Fruit fly (Drosophila melanogaster): ENCODE measurements around the gene NK7.1.
A peak's percentile ranks its signal among the peaks of the same experiment; 100 is the strongest.

NK7.1 gene

DNA sequence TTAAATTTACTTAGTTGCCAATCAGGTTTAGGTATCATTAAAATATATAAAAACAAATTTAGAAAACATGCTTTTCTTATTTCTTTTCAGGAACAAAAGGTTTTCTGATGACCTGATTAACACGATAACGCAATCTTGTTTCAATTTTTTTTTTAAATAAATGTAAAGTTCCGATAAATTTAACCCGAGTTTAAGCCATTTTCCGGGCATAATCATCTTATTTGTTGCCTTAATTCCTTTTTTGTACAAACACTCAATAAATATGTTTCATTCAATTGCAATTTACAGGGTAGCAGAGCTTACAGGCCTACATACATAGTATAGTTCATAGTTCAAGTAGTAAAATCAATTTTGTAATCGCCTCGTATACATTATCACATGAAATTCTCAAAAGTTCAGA lies 43.2 kb downstream of the NK7.1 start:
- TF ChIP-seq kay (GFP tag; ENCODE audit: borderline replicate concordance): peak; percentile 56
- TF ChIP-seq cnc (optimal IDR thresholded peaks at IDR 0.05): no peak

DNA sequence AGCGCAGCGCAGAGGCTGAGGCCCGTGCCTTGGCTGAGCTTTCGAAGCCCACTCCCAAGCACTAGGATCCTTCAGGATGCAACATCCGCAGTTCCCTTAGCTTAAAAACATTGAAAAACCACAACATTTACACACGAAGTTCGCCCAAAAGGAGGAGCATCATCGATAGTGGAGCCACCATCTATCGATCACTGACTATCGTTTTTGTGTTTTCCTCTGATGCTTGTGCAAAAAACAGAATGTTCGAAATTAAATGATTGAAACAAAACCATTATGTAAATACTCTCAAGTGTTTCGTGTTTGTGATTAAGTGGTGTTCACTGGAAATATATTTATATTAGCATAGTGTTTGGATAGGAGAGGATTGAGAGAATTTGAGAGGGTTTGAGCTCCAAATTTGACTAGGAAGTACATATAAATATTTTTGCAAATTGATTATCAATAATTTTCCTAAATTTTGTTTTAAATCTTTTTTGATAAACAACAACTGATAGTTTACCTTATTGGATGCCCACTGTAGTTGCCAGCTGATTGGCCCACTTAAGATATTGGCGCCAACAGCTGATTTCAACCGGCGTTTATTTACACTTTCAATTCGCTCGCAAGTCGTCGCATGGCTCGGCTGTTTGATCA lies 45.2 kb downstream of the NK7.1 start, which contains the start of gene spn-B:
TSS of gene spn-B (plus strand) at position 580 of the 633 bp plus-strand sequence.
- TF ChIP-seq Mnt (GFP tag; optimal IDR thresholded peaks at IDR 0.05) (peak; percentile 57), cnc (optimal IDR thresholded peaks at IDR 0.05) (no peak), CG7045 (GFP tag; optimal IDR thresholded peaks at IDR 0.05) (peak; percentile 55), pad (GFP tag; optimal IDR thresholded peaks at IDR 0.05) (peak; percentile 56), CG1620 (GFP tag; optimal IDR thresholded peaks at IDR 0.05) (peak; percentile 40), bab1 (GFP tag; optimal IDR thresholded peaks at IDR 0.05) (peak; percentile 77), CG14711 (tag; optimal IDR thresholded peaks at IDR 0.05) (peak; percentile 52), toe (GFP tag; optimal IDR thresholded peaks at IDR 0.05) (peak; percentile 64), tj (GFP tag; optimal IDR thresholded peaks at IDR 0.05) (peak; percentile 47), cic (GFP tag; optimal IDR thresholded peaks at IDR 0.05) (peak; percentile 66), ovo (GFP tag; optimal IDR thresholded peaks at IDR 0.05) (no peak), kay (GFP tag; ENCODE audit: borderline replicate concordance) (peak; percentile 32), Hr96 (GFP tag; optimal IDR thresholded peaks at IDR 0.05) (peak; percentile 69), Clk (GFP tag; optimal IDR thresholded peaks at IDR 0.05) (no peak), CG33017 (tag; optimal IDR thresholded peaks at IDR 0.05) (peak; percentile 53), Crg-1 (GFP tag; optimal IDR thresholded peaks at IDR 0.05) (peak; percentile 31), CG12768 (GFP tag; optimal IDR thresholded peaks at IDR 0.05) (peak; percentile 70), CG11617 (GFP tag; optimal IDR thresholded peaks at IDR 0.05) (peak; percentile 81), CG5204 (GFP tag; optimal IDR thresholded peaks at IDR 0.05) (peak; percentile 63), CG7101 (tag; optimal IDR thresholded peaks at IDR 0.05) (peak; percentile 74)

DNA sequence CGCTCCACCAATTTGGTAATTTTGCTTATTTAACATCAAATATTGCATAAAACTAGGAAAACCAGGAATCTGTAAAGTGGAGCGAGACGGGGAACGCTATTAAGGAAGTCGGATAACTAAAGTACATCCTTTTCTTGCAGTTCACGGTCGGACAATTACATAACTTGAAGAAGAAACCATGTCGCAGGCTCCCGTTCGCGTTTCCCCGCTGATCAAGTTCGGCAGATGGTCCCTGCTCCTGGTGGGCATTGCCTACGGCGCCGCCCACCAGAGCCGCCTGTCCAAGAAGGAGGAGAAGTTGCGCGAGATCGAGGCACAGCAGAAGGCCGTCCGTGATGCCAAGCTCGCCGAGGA lies 45.7 kb downstream of the NK7.1 start:
- TF ChIP-seq cnc (optimal IDR thresholded peaks at IDR 0.05) (no peak), CG11617 (GFP tag; optimal IDR thresholded peaks at IDR 0.05) (no peak)

DNA sequence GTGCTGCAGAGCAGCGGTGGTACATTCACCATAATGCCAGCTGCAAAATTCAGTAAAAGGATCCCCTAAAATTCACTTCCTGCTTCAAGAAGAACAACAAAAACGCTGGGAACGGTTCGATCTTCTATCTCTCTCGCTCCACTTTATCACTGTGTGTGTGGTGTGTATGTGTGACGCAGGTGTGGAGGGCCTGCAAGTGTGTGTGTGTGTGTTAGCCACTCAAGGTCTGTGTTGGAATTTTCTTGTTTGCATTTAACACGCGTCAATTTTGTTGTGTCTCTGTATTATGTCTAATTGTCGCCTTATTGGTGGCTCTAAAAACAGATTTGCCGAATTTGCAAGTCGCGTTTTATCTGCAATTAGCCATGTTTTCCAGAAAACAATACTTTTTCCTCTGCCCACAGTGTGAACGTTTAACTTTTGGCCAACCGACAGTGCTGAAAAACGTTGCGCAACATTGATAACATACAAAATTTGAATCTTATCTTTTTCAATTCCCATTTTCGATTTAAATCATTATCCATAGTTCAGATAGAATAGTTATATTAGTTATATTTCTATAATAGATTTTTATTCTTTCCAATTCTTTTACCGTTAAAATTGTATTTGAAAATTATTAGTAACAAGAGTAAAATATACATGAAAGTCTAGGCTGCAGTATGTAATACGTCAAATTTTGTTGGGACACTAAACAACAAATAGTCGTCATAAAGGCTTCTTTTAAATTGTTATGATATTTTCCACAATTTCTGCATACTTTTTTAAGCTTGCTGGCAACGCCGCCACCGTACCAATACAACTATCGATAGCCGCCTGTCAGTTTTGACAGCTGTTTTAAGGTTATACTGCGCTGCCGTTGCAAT lies 46.3 kb downstream of the NK7.1 start, which contains the start of the genes Afti and ATPsynE:
TSS of gene Afti (minus strand) at position 440 of the 863 bp plus-strand sequence.
TSS of gene ATPsynE (plus strand) at position 698 of the 863 bp plus-strand sequence.
- TF ChIP-seq bab1 (GFP tag; optimal IDR thresholded peaks at IDR 0.05) (no peak), cnc (optimal IDR thresholded peaks at IDR 0.05) (no peak), CG1620 (GFP tag; optimal IDR thresholded peaks at IDR 0.05) (peak; percentile 77), pad (GFP tag; optimal IDR thresholded peaks at IDR 0.05) (peak; percentile 44), CG33017 (tag; optimal IDR thresholded peaks at IDR 0.05) (peak; percentile 56), tj (GFP tag; optimal IDR thresholded peaks at IDR 0.05) (peak; percentile 62), CG11617 (GFP tag; optimal IDR thresholded peaks at IDR 0.05) (peak; percentile 75), CG12768 (GFP tag; optimal IDR thresholded peaks at IDR 0.05) (peak; percentile 77), toe (GFP tag; optimal IDR thresholded peaks at IDR 0.05) (no peak), ovo (GFP tag; optimal IDR thresholded peaks at IDR 0.05) (peak; percentile 84), CG14711 (tag; optimal IDR thresholded peaks at IDR 0.05) (peak; percentile 30), Crg-1 (GFP tag; optimal IDR thresholded peaks at IDR 0.05) (peak; percentile 41), Mnt (GFP tag; optimal IDR thresholded peaks at IDR 0.05) (peak; percentile 44), CG7045 (GFP tag; optimal IDR thresholded peaks at IDR 0.05) (peak; percentile 77), CG5204 (GFP tag; optimal IDR thresholded peaks at IDR 0.05) (no peak), Clk (GFP tag; optimal IDR thresholded peaks at IDR 0.05) (peak; percentile 79), CG7101 (tag; optimal IDR thresholded peaks at IDR 0.05) (peak; percentile 66)

DNA sequence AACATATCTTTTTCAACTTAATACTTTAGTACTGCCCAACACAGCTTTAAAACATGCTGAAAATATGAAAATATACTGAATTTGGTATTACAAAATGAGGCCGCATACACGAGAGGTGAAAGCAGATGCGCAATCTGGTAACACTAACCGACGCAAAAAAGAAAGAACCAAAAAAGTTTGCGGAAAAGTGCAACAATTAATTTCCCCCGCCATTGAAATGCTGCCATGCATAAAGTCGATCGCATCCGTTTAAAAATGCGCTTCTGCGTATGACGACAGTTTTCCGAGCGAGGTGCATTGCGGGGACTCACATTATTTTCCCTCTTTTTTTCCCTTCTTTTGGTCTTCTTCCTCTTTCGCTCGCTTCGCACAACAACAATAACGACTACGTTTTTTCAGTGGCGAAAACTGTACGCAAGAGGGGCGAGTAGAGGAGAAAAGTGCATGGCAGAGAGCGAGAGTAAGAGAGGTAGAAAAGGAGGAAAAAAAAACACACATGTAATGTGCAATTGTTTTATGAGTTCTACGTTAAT lies 56.8 kb downstream of the NK7.1 start, which contains the start of gene Set8:
TSS of gene Set8 (plus strand) at position 127 of the 533 bp plus-strand sequence.
- peak; percentile 74 for TF ChIP-seq cic (GFP tag; optimal IDR thresholded peaks at IDR 0.05)
- TF ChIP-seq ovo (GFP tag; optimal IDR thresholded peaks at IDR 0.05): no peak
- no peak for TF ChIP-seq toe (GFP tag; optimal IDR thresholded peaks at IDR 0.05)
- no peak for TF ChIP-seq CG5204 (GFP tag; optimal IDR thresholded peaks at IDR 0.05)
- TF ChIP-seq CG7045 (GFP tag; optimal IDR thresholded peaks at IDR 0.05): no peak
- TF ChIP-seq CG1620 (GFP tag; optimal IDR thresholded peaks at IDR 0.05): no peak
- TF ChIP-seq Mnt (GFP tag; optimal IDR thresholded peaks at IDR 0.05): peak; percentile 86
- peak; percentile 34 for TF ChIP-seq tj (GFP tag; optimal IDR thresholded peaks at IDR 0.05)
- TF ChIP-seq cnc (optimal IDR thresholded peaks at IDR 0.05): no peak
- TF ChIP-seq CG33017 (tag; optimal IDR thresholded peaks at IDR 0.05): peak; percentile 56
- TF ChIP-seq CG12768 (GFP tag; optimal IDR thresholded peaks at IDR 0.05): peak; percentile 70
- TF ChIP-seq Crg-1 (GFP tag; optimal IDR thresholded peaks at IDR 0.05): peak; percentile 36
- peak; percentile 56 for TF ChIP-seq CG11617 (GFP tag; optimal IDR thresholded peaks at IDR 0.05)
- no peak for TF ChIP-seq Hr96 (GFP tag; optimal IDR thresholded peaks at IDR 0.05)
- peak; percentile 56 for TF ChIP-seq bab1 (GFP tag; optimal IDR thresholded peaks at IDR 0.05)
- peak; percentile 33 for TF ChIP-seq CG14711 (tag; optimal IDR thresholded peaks at IDR 0.05)
- no peak for TF ChIP-seq CG7101 (tag; optimal IDR thresholded peaks at IDR 0.05)
- TF ChIP-seq Clk (GFP tag; optimal IDR thresholded peaks at IDR 0.05): no peak
- peak; percentile 67 for TF ChIP-seq pad (GFP tag; optimal IDR thresholded peaks at IDR 0.05)

Data from whole organism, adult.